Worm (Caenorhabditis elegans) whole organism, midembryonic: Measurements from ENCODE around the gene nhr-140.

Experiments
- T22C8.4 ChIP-seq: fragments of 200-800 bp; sonication (Bioruptor generic); IDR thresholded peaks from 2 replicates; pipeline ENCODE4 v1.3.6; 2022; ENCODE audit warnings: missing genetic modification characterization, missing compliant biosample characterization
- cog-1 ChIP-seq: sonication (generic microtip); optimal IDR thresholded peaks from 2 replicates; lab custom pipeline; 2016; ENCODE audit warnings: missing genetic modification characterization, missing compliant biosample characterization
- klf-2 ChIP-seq: fragments of 200-800 bp; sonication (Bioruptor generic); conservative IDR thresholded peaks from 2 replicates; pipeline ENCODE4 v1.3.6; 2022; ENCODE audit warnings: missing genetic modification reagents, missing genetic modification characterization, missing compliant biosample characterization
- med-1 ChIP-seq: sonication (generic microtip); optimal IDR thresholded peaks from 2 replicates; lab custom pipeline; 2017; ENCODE audit warnings: missing genetic modification characterization, mild to moderate bottlenecking, missing compliant biosample characterization, antibody characterized with exemption, missing genetic modification reagents; ENCODE audit not compliant: insufficient read depth
- ref-1 ChIP-seq: fragments of 200-800 bp; sonication (Bioruptor generic); conservative IDR thresholded peaks from 2 replicates; pipeline ENCODE4 v1.3.6; 2022; ENCODE audit warnings: missing genetic modification reagents, missing genetic modification characterization, missing compliant biosample characterization
- tab-1 ChIP-seq: fragments of 200-800 bp; sonication (Bioruptor generic); IDR thresholded peaks from 2 replicates; pipeline ENCODE4 v1.3.6; 2022; ENCODE audit warnings: missing genetic modification characterization, missing compliant biosample characterization
- ztf-23 ChIP-seq: fragments of 200-800 bp; sonication (Bioruptor generic); IDR thresholded peaks from 2 replicates; pipeline ENCODE4 v1.3.6; 2022; ENCODE audit warnings: missing genetic modification reagents, missing genetic modification characterization, missing compliant biosample characterization
- ztf-29 ChIP-seq: fragments of 200-800 bp; sonication (Bioruptor generic); IDR thresholded peaks from 2 replicates; pipeline ENCODE4 v1.3.6; 2022; ENCODE audit warnings: missing genetic modification reagents, missing genetic modification characterization, missing compliant biosample characterization

nhr-140 gene

ce11 chrV:6948225-6948624 lies 41.3 kb downstream of the nhr-140 start, which contains the start of gene Y57E12B.1:
Y57E12B.1 (plus strand) TSS chrV:6948525.
- TF ChIP-seq cog-1 (tag; lab: Kevin White, UChicago) (no peak), ref-1 (GFP tag; lab: Robert Waterston, UW) (no peak), T22C8.4 (GFP tag; lab: Robert Waterston, UW) (no peak)

- TF ChIP-seq T22C8.4 (GFP tag; lab: Robert Waterston, UW) (no peak), tab-1 (GFP tag; lab: Robert Waterston, UW) (no peak), klf-2 (GFP tag; lab: Robert Waterston, UW) (no peak), med-1 (GFP tag; lab: Kevin White, UChicago) (no peak), ref-1 (GFP tag; lab: Robert Waterston, UW) (no peak), cog-1 (tag; lab: Kevin White, UChicago) (no peak), ztf-29 (GFP tag; lab: Robert Waterston, UW) (no peak), ztf-23 (GFP tag; lab: Robert Waterston, UW) (no peak)
Measured at ce11 chrV:6947442-6947841, 42.0 kb downstream of the nhr-140 start, which contains the start of gene Y57E12B.4. Y57E12B.4 (minus strand) TSS chrV:6947542.
